Worm (Caenorhabditis elegans): ENCODE data around the gene grp-1.
A peak's percentile ranks its signal among the peaks of the same experiment; 100 is the strongest.

The grp-1 gene

ce11 chrIII:8125234-8125633 is 39.7 kb downstream of the grp-1 start (continued):
- TF ChIP-seq zip-2 (tag; optimal IDR thresholded peaks at IDR 0.05) (peak; percentile 36), ztf-11 (tag; optimal IDR thresholded peaks at IDR 0.05) (no peak), Y48G9A.11 (GFP tag; IDR thresholded peaks at IDR 0.05) (no peak), zag-1 (tag; optimal IDR thresholded peaks at IDR 0.05) (no peak), tra-1 (GFP tag; IDR thresholded peaks at IDR 0.05) (no peak), dmd-6 (GFP tag; IDR thresholded peaks at IDR 0.05) (peak; percentile 50; the same call in 1 of the 2 replicates), mxl-2 (GFP tag; conservative IDR thresholded peaks at IDR 0.05) (no peak), dmd-8 (GFP tag; IDR thresholded peaks at IDR 0.05) (no peak), T26A8.4 (GFP tag; IDR thresholded peaks at IDR 0.05) (no peak), ZK337.2 (GFP tag; IDR thresholded peaks at IDR 0.05) (no peak), lin-15B (tag; optimal IDR thresholded peaks at IDR 0.05) (no peak), ZK546.5 (tag; optimal IDR thresholded peaks at IDR 0.05) (no peak), attf-4 (tag; optimal IDR thresholded peaks at IDR 0.05) (no peak), duxl-1 (tag; optimal IDR thresholded peaks at IDR 0.05; ENCODE audit: poor library complexity) (no peak), nhr-48 (tag; optimal IDR thresholded peaks at IDR 0.05) (peak; percentile 50), aly-2 (tag; optimal IDR thresholded peaks at IDR 0.05) (no peak), lin-1 (GFP tag; IDR thresholded peaks at IDR 0.05) (no peak), daf-19 (GFP tag; conservative IDR thresholded peaks at IDR 0.05) (no peak), nhr-28 (tag; optimal IDR thresholded peaks at IDR 0.05) (peak; percentile 72), saeg-2 (GFP tag; IDR thresholded peaks at IDR 0.05) (no peak), zip-11 (GFP tag; IDR thresholded peaks at IDR 0.05) (no peak), nhr-10 (tag; optimal IDR thresholded peaks at IDR 0.05) (no peak), nhr-42 (GFP tag; IDR thresholded peaks at IDR 0.05) (no peak), madf-5 (GFP tag; IDR thresholded peaks at IDR 0.05) (no peak)

- TF ChIP-seq rbr-2 (tag; optimal IDR thresholded peaks at IDR 0.05) (peak; percentile 13), set-16 (GFP tag; IDR thresholded peaks at IDR 0.05) (no peak), hlh-11 (tag; optimal IDR thresholded peaks at IDR 0.05) (peak; percentile 47), nhr-28 (tag; optimal IDR thresholded peaks at IDR 0.05) (peak; percentile 46), lsy-2 (tag; optimal IDR thresholded peaks at IDR 0.05) (peak in 1 of 2 experiments; percentile 36), mep-1 (tag; optimal IDR thresholded peaks at IDR 0.05) (peak; percentile 27), hif-1 (tag; optimal IDR thresholded peaks at IDR 0.05) (no peak), dmd-8 (GFP tag; IDR thresholded peaks at IDR 0.05) (no peak), tag-97 (GFP tag; IDR thresholded peaks at IDR 0.05) (no peak), dmd-6 (GFP tag; IDR thresholded peaks at IDR 0.05) (peak; percentile 33; the same call in 1 of the 2 replicates), hmg-1.1 (GFP tag; IDR thresholded peaks at IDR 0.05) (peak; percentile 47), hlh-30 (tag; optimal IDR thresholded peaks at IDR 0.05; ENCODE audit: insufficient read depth) (peak; percentile 45), nhr-42 (GFP tag; IDR thresholded peaks at IDR 0.05) (no peak), ceh-20 (GFP tag; IDR thresholded peaks at IDR 0.05) (no peak), pha-4 (GFP tag; IDR thresholded peaks at IDR 0.05) (no peak), pha-4 (tag; optimal IDR thresholded peaks at IDR 0.05) (no peak), mxl-3 (GFP tag; optimal IDR thresholded peaks at IDR 0.05) (peak; percentile 41), vab-7 (GFP tag; IDR thresholded peaks at IDR 0.05) (no peak), mdl-1 (tag; optimal IDR thresholded peaks at IDR 0.05) (peak in 1 of 2 experiments; percentile 11), mes-2 (tag; optimal IDR thresholded peaks at IDR 0.05; ENCODE audit: poor library complexity, severe bottlenecking) (peak; percentile 12), egl-43 (GFP tag; IDR thresholded peaks at IDR 0.05) (0 out of 2 replicates have a peak, but pooled peaks have one; percentile 36), php-3 (GFP tag; IDR thresholded peaks at IDR 0.05) (no peak), Y75B8A.6 (GFP tag; IDR thresholded peaks at IDR 0.05) (no peak), aha-1 (tag) (peak; percentile 85), lir-3 (tag; optimal IDR thresholded peaks at IDR 0.05) (no peak), nhr-6 (tag; optimal IDR thresholded peaks at IDR 0.05) (peak; percentile 14), T20F7.1 (GFP tag; optimal IDR thresholded peaks at IDR 0.05) (no peak), cey-2 (tag; optimal IDR thresholded peaks at IDR 0.05; ENCODE audit: borderline replicate concordance, insufficient read depth) (no peak), dmd-9 (GFP tag; IDR thresholded peaks at IDR 0.05) (no peak)
These were observed 41.5 kb downstream of the grp-1 start for ce11 chrIII:8126978-8127377.

Measured in whole organism, L4 larva.